Fruit fly (Drosophila melanogaster): ENCODE results near the gene Sox21b.

Sox21b gene

DNA sequence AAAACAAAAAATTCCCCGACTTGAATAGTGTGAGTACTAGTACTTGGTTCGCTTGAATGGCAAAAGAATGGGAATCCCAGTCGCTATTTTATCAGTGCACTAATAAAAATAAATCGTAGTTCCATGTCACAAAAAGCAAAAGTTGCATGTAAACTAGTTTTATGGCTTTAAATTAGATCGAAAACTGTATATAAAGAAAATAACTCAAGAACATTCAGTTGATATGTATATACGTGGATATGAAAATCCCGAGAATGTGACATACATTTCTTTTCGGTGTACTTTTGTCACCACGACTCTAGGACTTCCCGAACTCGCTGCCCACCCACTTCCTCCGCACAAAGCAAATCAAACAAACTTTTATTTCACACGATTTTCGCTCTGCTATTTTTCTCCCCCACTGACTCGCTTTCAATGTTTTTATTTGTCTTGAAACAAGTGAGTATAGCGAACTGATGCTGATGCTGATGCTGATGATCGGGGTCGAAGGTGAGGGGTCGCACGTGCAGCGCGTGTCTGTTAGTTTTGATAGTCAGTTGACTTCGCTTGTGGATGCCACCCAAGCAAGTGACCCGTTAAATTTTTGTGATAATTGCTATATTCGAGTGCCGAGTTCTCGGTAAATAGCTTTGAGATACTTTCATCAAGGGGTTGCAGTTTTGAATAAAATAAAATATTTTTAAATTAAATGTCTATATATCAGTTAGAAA is 29.5 kb downstream of the Sox21b start (continued):
- TF ChIP-seq ttk (GFP tag; IDR thresholded peaks at IDR 0.05) (peak; percentile 20; the same call in 1 of the 2 replicates), CG10565 (GFP tag; optimal IDR thresholded peaks at IDR 0.05) (no peak), bowl (GFP tag; IDR thresholded peaks at IDR 0.05) (no peak), CG2129 (GFP tag; IDR thresholded peaks at IDR 0.05; ENCODE audit: partially characterized antibody) (no peak), Nf-YB (GFP tag; optimal IDR thresholded peaks at IDR 0.05) (no peak), Taf1 (GFP tag; IDR thresholded peaks at IDR 0.05) (no peak), CG12155 (GFP tag; optimal IDR thresholded peaks at IDR 0.05) (no peak), esg (GFP tag; conservative IDR thresholded peaks at IDR 0.05) (no peak), NC2α (GFP tag; optimal IDR thresholded peaks at IDR 0.05) (no peak), Sry-β (GFP tag; optimal IDR thresholded peaks at IDR 0.05) (no peak), tgo (GFP tag; IDR thresholded peaks at IDR 0.05) (no peak), Mad (GFP tag; optimal IDR thresholded peaks at IDR 0.05) (no peak), Bdp1 (GFP tag; optimal IDR thresholded peaks at IDR 0.05) (no peak), Side (GFP tag; optimal IDR thresholded peaks at IDR 0.05) (no peak), Bgb (GFP tag; IDR thresholded peaks at IDR 0.05; ENCODE audit: partially characterized antibody) (no peak), CG6272 (GFP tag; IDR thresholded peaks at IDR 0.05) (no peak), CG7556 (GFP tag; optimal IDR thresholded peaks at IDR 0.05) (peak; percentile 10), pnt (GFP tag; optimal IDR thresholded peaks at IDR 0.05) (no peak), Hr39 (optimal IDR thresholded peaks at IDR 0.05) (no peak), CG32532 (GFP tag; IDR thresholded peaks at IDR 0.05) (no peak), sqz (GFP tag; optimal IDR thresholded peaks at IDR 0.05) (no peak), Aef1 (GFP tag; IDR thresholded peaks at IDR 0.05) (no peak), zf30C (GFP tag; optimal IDR thresholded peaks at IDR 0.05) (no peak), emc (GFP tag; optimal IDR thresholded peaks at IDR 0.05) (no peak), nau (GFP tag; optimal IDR thresholded peaks at IDR 0.05) (no peak), CG4730 (GFP tag; IDR thresholded peaks at IDR 0.05) (no peak), ase (GFP tag; IDR thresholded peaks at IDR 0.05) (no peak), nom (GFP tag; optimal IDR thresholded peaks at IDR 0.05) (no peak), CG17802 (tag; optimal IDR thresholded peaks at IDR 0.05) (no peak), amos (GFP tag; IDR thresholded peaks at IDR 0.05; ENCODE audit: partially characterized antibody) (no peak), CG4820 (GFP tag; optimal IDR thresholded peaks at IDR 0.05) (peak; percentile 23), ap (GFP tag; IDR thresholded peaks at IDR 0.05) (no peak), CG5180 (GFP tag; optimal IDR thresholded peaks at IDR 0.05) (no peak), sens (GFP tag) (peak; percentile 74), lilli (GFP tag; optimal IDR thresholded peaks at IDR 0.05) (no peak), CG33557 (GFP tag; optimal IDR thresholded peaks at IDR 0.05) (no peak), maf-S (GFP tag; optimal IDR thresholded peaks at IDR 0.05) (no peak), gcm2 (GFP tag; optimal IDR thresholded peaks at IDR 0.05) (no peak), CG11560 (tag; IDR thresholded peaks at IDR 0.05) (no peak), mld (GFP tag; IDR thresholded peaks at IDR 0.05; ENCODE audit: partially characterized antibody) (no peak), ara (GFP tag; IDR thresholded peaks at IDR 0.05) (no peak), Trl (optimal IDR thresholded peaks at IDR 0.05) (no peak), Trl (GFP tag; optimal IDR thresholded peaks at IDR 0.05) (no peak), Dbx (GFP tag; IDR thresholded peaks at IDR 0.05) (no peak), otp (GFP tag; IDR thresholded peaks at IDR 0.05) (0 out of 3 replicates have a peak, but pooled peaks have one; percentile 12), CG10209 (GFP tag; optimal IDR thresholded peaks at IDR 0.05) (peak; percentile 3), chm (GFP tag; IDR thresholded peaks at IDR 0.05) (no peak), CG9797 (GFP tag; optimal IDR thresholded peaks at IDR 0.05) (no peak), CG14860 (GFP tag; IDR thresholded peaks at IDR 0.05; ENCODE audit: partially characterized antibody) (no peak), cg (GFP tag; optimal IDR thresholded peaks at IDR 0.05) (no peak), Hmr (GFP tag; optimal IDR thresholded peaks at IDR 0.05) (no peak)
